Worm (Caenorhabditis elegans) whole organism, early embryonic: ENCODE results near the gene nlp-35.

ENCODE experiments used
- B0310.2 ChIP-seq: sonication (generic microtip); optimal IDR thresholded peaks from 2 replicates; lab custom pipeline; 2016; ENCODE audit warnings: mild to moderate bottlenecking, missing genetic modification characterization, missing compliant biosample characterization
- F13C5.2 ChIP-seq: sonication (generic microtip); optimal IDR thresholded peaks from 2 replicates; lab custom pipeline; 2017; ENCODE audit warnings: mild to moderate bottlenecking, missing genetic modification characterization, inconsistent platforms, missing compliant biosample characterization
- aly-1 ChIP-seq: sonication (generic microtip); optimal IDR thresholded peaks from 2 replicates; lab custom pipeline; 2016; ENCODE audit warnings: missing genetic modification characterization, missing compliant biosample characterization
- ama-1 ChIP-seq: fragments of 150-350 bp; optimal IDR thresholded peaks from 2 replicates; lab custom pipeline; 2014
- ceh-13 ChIP-seq: fragments of 200-800 bp; sonication (Bioruptor generic); optimal IDR thresholded peaks from 2 replicates; lab custom pipeline; 2018; ENCODE audit warnings: mild to moderate bottlenecking, missing genetic modification characterization, missing compliant biosample characterization
- ceh-36 ChIP-seq: sonication (generic microtip); optimal IDR thresholded peaks from 2 replicates; lab custom pipeline; 2016; ENCODE audit warnings: missing genetic modification characterization, inconsistent platforms, missing compliant biosample characterization
- ets-7 ChIP-seq: sonication (generic microtip); optimal IDR thresholded peaks from 2 replicates; lab custom pipeline; 2016; ENCODE audit warnings: missing genotype, missing genetic modification characterization, missing compliant biosample characterization
- flt-1 ChIP-seq: fragments of 200-800 bp; sonication (Bioruptor generic); IDR thresholded peaks from 2 replicates; pipeline ENCODE4 v1.3.6; 2022; ENCODE audit warnings: missing genetic modification characterization, missing compliant biosample characterization
- hmbx-1 ChIP-seq: sonication (generic microtip); optimal IDR thresholded peaks from 2 replicates; lab custom pipeline; 2016; ENCODE audit warnings: mild to moderate bottlenecking, missing genetic modification characterization, missing compliant biosample characterization
- hmg-4 ChIP-seq: fragments of 200-800 bp; sonication (Bioruptor generic); optimal IDR thresholded peaks from 2 replicates; lab custom pipeline; 2018; ENCODE audit warnings: mild to moderate bottlenecking, missing genetic modification characterization, missing compliant biosample characterization
- hnd-1 ChIP-seq: sonication (generic microtip); optimal IDR thresholded peaks from 2 replicates; lab custom pipeline; 2016; ENCODE audit warnings: missing genetic modification characterization, missing compliant biosample characterization
- pes-1 ChIP-seq: fragments of 200-800 bp; sonication (Bioruptor generic); IDR thresholded peaks from 2 replicates; pipeline ENCODE4 v1.3.6; 2022; ENCODE audit warnings: missing genetic modification reagents, missing genetic modification characterization, missing compliant biosample characterization
- scrt-1 ChIP-seq: fragments of 200-800 bp; sonication (Bioruptor generic); IDR thresholded peaks from 2 replicates; pipeline ENCODE4 v1.3.6; 2022; ENCODE audit warnings: missing genetic modification characterization, missing compliant biosample characterization
- sea-1 ChIP-seq: fragments of 200-800 bp; sonication (Bioruptor generic); conservative IDR thresholded peaks from 2 replicates; pipeline ENCODE4 v1.3.6; 2022; ENCODE audit warnings: missing genetic modification characterization, missing compliant biosample characterization
- tbx-11 ChIP-seq: fragments of 200-800 bp; sonication (Bioruptor generic); IDR thresholded peaks from 2 replicates; pipeline ENCODE4 v1.3.6; 2022; ENCODE audit warnings: missing genetic modification characterization, missing compliant biosample characterization
- tbx-37 ChIP-seq: fragments of 200-800 bp; sonication (Bioruptor generic); conservative IDR thresholded peaks from 2 replicates; pipeline ENCODE4 v1.3.6; 2022; ENCODE audit warnings: missing genetic modification reagents, missing genetic modification characterization, missing compliant biosample characterization
- tra-4 ChIP-seq: sonication (generic microtip); optimal IDR thresholded peaks from 2 replicates; lab custom pipeline; 2017; ENCODE audit warnings: missing genetic modification characterization, missing compliant biosample characterization

Gene nlp-35

DNA sequence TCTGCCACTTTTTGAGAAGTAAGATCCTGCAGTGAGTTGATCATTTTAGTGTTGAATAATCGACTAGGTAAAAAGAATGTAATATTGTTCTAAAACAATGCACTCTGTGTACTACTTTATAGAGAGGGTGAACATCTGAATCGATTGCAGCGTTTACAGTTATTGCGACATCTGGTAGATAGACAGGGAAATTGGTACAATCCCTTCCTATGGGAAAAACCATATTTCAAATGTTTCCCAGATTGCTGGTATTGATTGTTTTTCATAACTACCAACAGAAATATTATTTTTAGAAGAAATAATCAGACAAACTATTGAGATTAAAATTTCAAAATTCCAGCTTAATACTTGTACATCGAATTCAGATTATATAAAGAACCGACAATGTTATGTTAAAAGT, 33.7 kb downstream of the nlp-35 start, which contains the start of gene gadr-2:
gadr-2 (minus strand) TSS at position 101 of the 400 bp plus-strand sequence.
- no peak for TF ChIP-seq hmg-4 (GFP tag; lab: Kevin White, UChicago)

DNA sequence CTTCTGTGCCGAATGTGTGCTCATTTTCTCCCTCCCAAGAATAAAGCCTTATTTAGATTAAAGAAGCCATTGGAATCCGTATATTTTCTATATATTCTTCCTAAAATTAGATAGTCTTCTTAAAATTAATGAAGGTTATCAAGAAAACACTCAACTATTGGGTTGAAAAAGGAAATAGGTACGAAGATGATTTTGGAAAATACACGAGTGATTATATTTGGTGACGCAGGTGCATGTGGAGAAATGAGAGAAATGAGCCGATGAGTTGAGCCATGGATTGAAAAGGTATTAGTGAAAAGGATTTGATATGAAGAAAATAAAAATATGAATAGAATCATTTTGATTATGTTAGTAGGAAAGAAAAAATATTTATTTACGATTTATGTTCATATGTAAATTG, 37.8 kb downstream of the nlp-35 start, which contains the start of gene cng-3:
cng-3 (minus strand) TSS at position 102 of the 400 bp plus-strand sequence.
- TF ChIP-seq B0310.2 (tag; lab: Kevin White, UChicago) (no peak), ama-1 (lab: Kevin White, UChicago) (no peak), aly-1 (tag; lab: Kevin White, UChicago) (no peak), flt-1 (GFP tag; lab: Robert Waterston, UW) (no peak), hmbx-1 (no peak), ceh-36 (no peak)

ce11 chrIV:9477135-9477928, 41.4 kb downstream of the nlp-35 start, which contains the start of gene wrt-3:
Gene wrt-3, minus strand, starts transcription at chrIV:9477456.
- TF ChIP-seq ceh-36 (peak; percentile 95), ceh-13 (GFP tag; lab: Kevin White, UChicago) (peak; percentile 93), pes-1 (GFP tag; lab: Robert Waterston, UW) (peak; percentile 98), hnd-1 (tag; lab: Kevin White, UChicago) (peak; percentile 87), ama-1 (lab: Kevin White, UChicago) (no peak), tbx-11 (GFP tag; lab: Robert Waterston, UW) (peak; percentile 98), F13C5.2 (tag; lab: Kevin White, UChicago) (peak; percentile 91), tbx-37 (GFP tag; lab: Robert Waterston, UW) (peak; percentile 94), ets-7 (tag; lab: Kevin White, UChicago) (peak; percentile 86), B0310.2 (tag; lab: Kevin White, UChicago) (peak; percentile 92), scrt-1 (peak; percentile 99), aly-1 (tag; lab: Kevin White, UChicago) (peak; percentile 95), sea-1 (no peak; the same call in 1 of the 2 replicates), tra-4 (peak; percentile 87), hmg-4 (GFP tag; lab: Kevin White, UChicago) (no peak), hmbx-1 (peak; percentile 81), flt-1 (GFP tag; lab: Robert Waterston, UW) (peak; percentile 95)

- TF ChIP-seq hnd-1 (tag; lab: Kevin White, UChicago): no peak
- no peak for TF ChIP-seq ama-1 (lab: Kevin White, UChicago)
- no peak for TF ChIP-seq ceh-13 (GFP tag; lab: Kevin White, UChicago)
- no peak for TF ChIP-seq ets-7 (tag; lab: Kevin White, UChicago)
- no peak for TF ChIP-seq flt-1 (GFP tag; lab: Robert Waterston, UW)
- no peak for TF ChIP-seq hmbx-1
- no peak for TF ChIP-seq scrt-1
- TF ChIP-seq hmg-4 (GFP tag; lab: Kevin White, UChicago): no peak
- TF ChIP-seq tbx-11 (GFP tag; lab: Robert Waterston, UW): no peak
- no peak for TF ChIP-seq tra-4
- TF ChIP-seq tbx-37 (GFP tag; lab: Robert Waterston, UW): no peak
- TF ChIP-seq F13C5.2 (tag; lab: Kevin White, UChicago): no peak
- no peak for TF ChIP-seq B0310.2 (tag; lab: Kevin White, UChicago)
- no peak for TF ChIP-seq ceh-36
- TF ChIP-seq aly-1 (tag; lab: Kevin White, UChicago): no peak
- no peak for TF ChIP-seq sea-1
Observed at ce11 chrIV:9469293-9469692, 49.4 kb downstream of the nlp-35 start.
